Worm (Caenorhabditis elegans): ENCODE measurements around the gene nhr-50.

The nhr-50 gene

ce11 chrV:15959456-15959855 lies 41.0 kb downstream of the nhr-50 start:
- TF ChIP-seq hlh-6 (tag; optimal IDR thresholded peaks at IDR 0.05) (no peak), ceh-45 (GFP tag; IDR thresholded peaks at IDR 0.05) (no peak), hlh-30 (tag; optimal IDR thresholded peaks at IDR 0.05; ENCODE audit: insufficient read depth) (no peak), tbx-2 (tag; optimal IDR thresholded peaks at IDR 0.05) (no peak), unc-86 (tag; optimal IDR thresholded peaks at IDR 0.05) (no peak), rnt-1 (tag; optimal IDR thresholded peaks at IDR 0.05) (no peak), C08G9.2 (tag; optimal IDR thresholded peaks at IDR 0.05) (no peak), ceh-31 (tag; optimal IDR thresholded peaks at IDR 0.05) (no peak)

ce11 chrV:15957098-15957497 lies 43.3 kb downstream of the nhr-50 start, which contains the start of gene F36G9.3:
Gene F36G9.3, plus strand, starts transcription at chrV:15957398.
- no peak for TF ChIP-seq ets-4 (tag; optimal IDR thresholded peaks at IDR 0.05)
- TF ChIP-seq unc-55 (GFP tag; optimal IDR thresholded peaks at IDR 0.05), result no peak
- no peak for TF ChIP-seq ceh-9 (tag; optimal IDR thresholded peaks at IDR 0.05)
- TF ChIP-seq tbx-7 (tag; optimal IDR thresholded peaks at IDR 0.05), result no peak
- TF ChIP-seq pqm-1 (tag; optimal IDR thresholded peaks at IDR 0.05), result no peak
- no peak for TF ChIP-seq F13H6.1 (tag; optimal IDR thresholded peaks at IDR 0.05)
- TF ChIP-seq C38D4.7 (GFP tag; optimal IDR thresholded peaks at IDR 0.05), result no peak
- no peak for TF ChIP-seq dmd-4 (tag; optimal IDR thresholded peaks at IDR 0.05; ENCODE audit: borderline replicate concordance)
- no peak for TF ChIP-seq pha-2 (tag; optimal IDR thresholded peaks at IDR 0.05)
- TF ChIP-seq K09A11.1 (tag; optimal IDR thresholded peaks at IDR 0.05; ENCODE audit: insufficient read depth), result no peak
- no peak for TF ChIP-seq pax-1 (tag; optimal IDR thresholded peaks at IDR 0.05)
- no peak for TF ChIP-seq zip-5 (tag; optimal IDR thresholded peaks at IDR 0.05)
- TF ChIP-seq hlh-15 (tag; optimal IDR thresholded peaks at IDR 0.05), result no peak

- TF ChIP-seq ceh-2 (tag; optimal IDR thresholded peaks at IDR 0.05) (no peak), hlh-15 (tag; optimal IDR thresholded peaks at IDR 0.05) (no peak), ceh-6 (GFP tag; optimal IDR thresholded peaks at IDR 0.05) (no peak), unc-86 (tag; optimal IDR thresholded peaks at IDR 0.05) (no peak), pag-3 (tag; optimal IDR thresholded peaks at IDR 0.05; ENCODE audit: borderline replicate concordance) (no peak), C38D4.7 (GFP tag; optimal IDR thresholded peaks at IDR 0.05) (no peak), gmeb-2 (tag; optimal IDR thresholded peaks at IDR 0.05) (no peak), tbx-7 (tag; optimal IDR thresholded peaks at IDR 0.05) (no peak), ztf-16 (tag; optimal IDR thresholded peaks at IDR 0.05) (no peak), mec-3 (tag; optimal IDR thresholded peaks at IDR 0.05; ENCODE audit: borderline replicate concordance) (no peak), ceh-45 (GFP tag; IDR thresholded peaks at IDR 0.05) (no peak), elt-2 (tag; optimal IDR thresholded peaks at IDR 0.05) (no peak), ceh-24 (tag; optimal IDR thresholded peaks at IDR 0.05) (no peak), ceh-14 (tag; optimal IDR thresholded peaks at IDR 0.05) (no peak), ceh-18 (tag; optimal IDR thresholded peaks at IDR 0.05) (no peak), K09A11.1 (tag; optimal IDR thresholded peaks at IDR 0.05; ENCODE audit: insufficient read depth) (no peak), ceh-48 (tag; optimal IDR thresholded peaks at IDR 0.05) (no peak), ref-2 (tag; optimal IDR thresholded peaks at IDR 0.05) (no peak), odd-2 (tag; optimal IDR thresholded peaks at IDR 0.05) (no peak), hlh-8 (tag; optimal IDR thresholded peaks at IDR 0.05) (no peak)
Observed at ce11 chrV:15955497-15955896, 44.9 kb downstream of the nhr-50 start, which contains the start of gene srh-186. Gene srh-186, plus strand, starts transcription at chrV:15955797.

- no peak for TF ChIP-seq che-1 (tag; optimal IDR thresholded peaks at IDR 0.05)
- TF ChIP-seq ztf-16 (tag; optimal IDR thresholded peaks at IDR 0.05), result no peak
- no peak for TF ChIP-seq unc-55 (GFP tag; optimal IDR thresholded peaks at IDR 0.05)
- TF ChIP-seq rnt-1 (tag; optimal IDR thresholded peaks at IDR 0.05), result no peak
Observed at ce11 chrV:15954932-15955331, 45.5 kb downstream of the nhr-50 start, which contains the start of gene srw-57. Gene srw-57, minus strand, starts transcription at chrV:15955032.

Data from whole organism, late embryonic.